Worm (Caenorhabditis elegans) whole organism, L1 larva: ENCODE results near the gene algn-7.
"Not testable (repeated sequence)": the region's sequence is repeated elsewhere in the genome, so short reads cannot be mapped to it uniquely, and the experiment has no call there.

Experiments
- C34B4.2 ChIP-seq: sonication (generic microtip); optimal IDR thresholded peaks from 2 replicates; lab custom pipeline; 2017; ENCODE audit warnings: mild to moderate bottlenecking, missing genetic modification characterization, missing compliant biosample characterization
- Y116A8C.19 ChIP-seq: sonication (generic microtip); optimal IDR thresholded peaks from 2 replicates; lab custom pipeline; 2016; ENCODE audit warnings: missing compliant biosample characterization, missing genetic modification characterization, borderline replicate concordance
- alr-1 ChIP-seq: fragments of 200-800 bp; sonication (Bioruptor generic); optimal IDR thresholded peaks from 2 replicates; lab custom pipeline; 2018; ENCODE audit warnings: borderline replicate concordance, mild to moderate bottlenecking, missing genetic modification characterization, missing compliant biosample characterization
- blmp-1 ChIP-seq: fragments of 150-350 bp; optimal IDR thresholded peaks from 2 replicates; lab custom pipeline; 2014; ENCODE audit warnings: missing biosample characterization, missing genetic modification characterization
- ceh-82 ChIP-seq, 3 experiments: fragments of 150-350 bp in 1 of 3; sonication (generic microtip) in 2 of 3; optimal IDR thresholded peaks; 2 replicates each; lab custom pipeline; 2014 to 2017; ENCODE audit warnings: missing biosample characterization in 3 of 3, missing genetic modification characterization in 3 of 3
- dpl-1 ChIP-seq, 3 experiments: fragments of 150-350 bp in 2 of 3; sonication (generic microtip) in 1 of 3; optimal IDR thresholded peaks; 2 replicates each; lab custom pipeline; 2014 to 2017; ENCODE audit warnings: missing biosample characterization in 3 of 3, missing genetic modification characterization in 3 of 3, missing genetic modification reagents in 3 of 3
- dsc-1 ChIP-seq: sonication (generic microtip); optimal IDR thresholded peaks from 2 replicates; lab custom pipeline; 2016; ENCODE audit warnings: mild to moderate bottlenecking, missing genetic modification characterization, missing compliant biosample characterization
- efl-1 ChIP-seq, 4 experiments: fragments of 150-350 bp; optimal IDR thresholded peaks in 3 of 4; peaks in 1 of 4; 1 replicate in 1 of 4; 2 replicates in 3 of 4; lab custom pipeline; 2014; ENCODE audit warnings: missing biosample characterization in 2 of 4, missing genetic modification characterization in 2 of 4, missing genetic modification reagents in 2 of 4
- efl-3 ChIP-seq: fragments of 200-800 bp; sonication (Bioruptor generic); optimal IDR thresholded peaks from 2 replicates; lab custom pipeline; 2018; ENCODE audit warnings: mild to moderate bottlenecking, missing genetic modification characterization, missing compliant biosample characterization
- fkh-8 ChIP-seq: sonication (generic microtip); optimal IDR thresholded peaks from 2 replicates; lab custom pipeline; 2016; ENCODE audit warnings: mild to moderate bottlenecking, missing genetic modification characterization, missing compliant biosample characterization
- grh-1 ChIP-seq: fragments of 200-800 bp; sonication (Bioruptor generic); IDR thresholded peaks from 2 replicates; pipeline ENCODE4 v1.3.6; 2022; ENCODE audit warnings: missing genetic modification reagents, missing genetic modification characterization, missing compliant biosample characterization
- hlh-17 ChIP-seq: fragments of 200-800 bp; sonication (Bioruptor generic); optimal IDR thresholded peaks from 2 replicates; lab custom pipeline; 2018; ENCODE audit warnings: missing genetic modification characterization, mild to moderate bottlenecking, missing compliant biosample characterization, moderate library complexity, borderline replicate concordance
- hpl-2 ChIP-seq: fragments of 150-350 bp; optimal IDR thresholded peaks from 2 replicates; lab custom pipeline; 2014; ENCODE audit warnings: missing biosample characterization, missing genetic modification reagents, missing genetic modification characterization
- isw-1 ChIP-seq: fragments of 200-800 bp; sonication (Bioruptor generic); IDR thresholded peaks from 2 replicates; pipeline ENCODE4 v1.3.6; 2022; ENCODE audit warnings: missing genetic modification characterization, missing compliant biosample characterization
- jun-1 ChIP-seq: fragments of 150-350 bp; optimal IDR thresholded peaks from 2 replicates; lab custom pipeline; 2014; ENCODE audit warnings: missing biosample characterization, missing genetic modification reagents, missing genetic modification characterization
- lin-35 ChIP-seq, 2 experiments: fragments of 150-350 bp; optimal IDR thresholded peaks; 2 replicates each; lab custom pipeline; 2014; ENCODE audit warnings: missing biosample characterization in 2 of 2, missing genetic modification characterization in 2 of 2, missing genetic modification reagents in 2 of 2
- lsy-2 ChIP-seq, 2 experiments: fragments of 150-350 bp; optimal IDR thresholded peaks; 2 replicates each; lab custom pipeline; 2014; ENCODE audit warnings: missing biosample characterization in 2 of 2, missing genetic modification characterization in 2 of 2
- mdl-1 ChIP-seq, 2 experiments: fragments of 150-350 bp; optimal IDR thresholded peaks; 2 replicates each; lab custom pipeline; 2014 to 2017; ENCODE audit warnings: missing biosample characterization in 2 of 2, missing genetic modification characterization in 2 of 2, inconsistent platforms in 1 of 2
- mef-2 ChIP-seq: fragments of 150-350 bp; optimal IDR thresholded peaks from 2 replicates; lab custom pipeline; 2014; ENCODE audit warnings: missing biosample characterization, missing genetic modification characterization
- nhr-19 ChIP-seq: fragments of 200-800 bp; sonication (Bioruptor generic); conservative IDR thresholded peaks from 2 replicates; pipeline ENCODE4 v1.3.6; 2022; ENCODE audit warnings: missing genetic modification characterization, missing compliant biosample characterization
- nhr-28 ChIP-seq: fragments of 150-350 bp; optimal IDR thresholded peaks from 2 replicates; lab custom pipeline; 2014; ENCODE audit warnings: missing biosample characterization, missing genetic modification characterization
- nhr-71 ChIP-seq: sonication (generic microtip); optimal IDR thresholded peaks from 2 replicates; lab custom pipeline; 2016; ENCODE audit warnings: mild to moderate bottlenecking, missing genetic modification characterization, moderate library complexity, missing compliant biosample characterization
- nhr-77 ChIP-seq: fragments of 150-350 bp; optimal IDR thresholded peaks from 2 replicates; lab custom pipeline; 2014; ENCODE audit warnings: missing biosample characterization, missing genetic modification characterization
- nhr-85 ChIP-seq: sonication (generic microtip); peaks from one replicate; lab custom pipeline; 2016; ENCODE audit warnings: missing genetic modification characterization, inconsistent platforms, missing compliant biosample characterization
- pag-3 ChIP-seq: sonication (generic microtip); optimal IDR thresholded peaks from 2 replicates; lab custom pipeline; 2017; ENCODE audit warnings: missing genetic modification characterization, mild to moderate bottlenecking, missing compliant biosample characterization, antibody characterized with exemption, borderline replicate concordance; ENCODE audit not compliant: insufficient read depth
- snu-23 ChIP-seq: sonication (generic microtip); optimal IDR thresholded peaks from 2 replicates; lab custom pipeline; 2016; ENCODE audit warnings: missing genetic modification characterization, missing compliant biosample characterization
- sup-37 ChIP-seq: fragments of 200-800 bp; sonication (Bioruptor generic); optimal IDR thresholded peaks from 2 replicates; lab custom pipeline; 2018; ENCODE audit warnings: mild to moderate bottlenecking, missing genetic modification characterization, missing compliant biosample characterization
- swsn-7 ChIP-seq: sonication (generic microtip); optimal IDR thresholded peaks from 2 replicates; lab custom pipeline; 2016; ENCODE audit warnings: missing genetic modification characterization, missing compliant biosample characterization
- unc-30 ChIP-seq: sonication (generic microtip); optimal IDR thresholded peaks from 2 replicates; lab custom pipeline; 2017; ENCODE audit warnings: missing biosample characterization, missing genetic modification characterization
- unc-98 ChIP-seq: fragments of 200-800 bp; sonication (Bioruptor generic); IDR thresholded peaks from 2 replicates; pipeline ENCODE4 v1.3.6; 2022; ENCODE audit warnings: missing genetic modification characterization, missing compliant biosample characterization

algn-7 gene

ce11 chrV:19954491-19954890 lies 20.4 kb upstream of the algn-7 start:
- TF ChIP-seq alr-1 (tag; lab: Kevin White, UChicago) (peak; percentile 15), pag-3 (no peak), efl-1 (optimal IDR thresholded peaks at IDR 0.05; lab: Kevin White, UChicago) (no peak), efl-1 (GFP tag; optimal IDR thresholded peaks at IDR 0.05 in 1 of 2; lab: Kevin White, UChicago) (peak in 1 of 2 experiments; percentile 57)

DNA sequence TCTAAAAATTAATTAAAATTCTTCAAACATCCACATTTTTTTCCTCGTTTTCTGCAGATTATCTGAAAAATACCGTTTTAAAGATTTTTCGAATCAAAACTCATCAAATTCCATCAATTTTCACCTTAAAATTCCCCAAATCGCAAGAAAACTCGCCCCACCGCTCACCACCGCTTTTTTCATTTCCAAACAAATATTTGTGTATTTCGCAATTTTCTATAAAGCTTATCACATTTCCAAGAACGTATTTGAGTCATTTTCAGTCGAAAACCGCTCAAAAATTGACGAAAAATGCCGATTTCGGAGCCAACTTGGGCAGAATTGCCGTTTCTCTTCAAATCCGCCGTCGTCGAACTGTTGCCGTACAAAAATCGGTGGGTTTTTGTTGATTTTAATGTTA lies 15.6 kb upstream of the algn-7 start, which contains the start of gene Y60A3A.8:
Y60A3A.8 (plus strand) TSS at position 258 of the 400 bp plus-strand sequence.
- not testable (repeated sequence) for TF ChIP-seq hlh-17; unc-98 (GFP tag; lab: Robert Waterston, UW); sup-37 (GFP tag; lab: Kevin White, UChicago)

DNA sequence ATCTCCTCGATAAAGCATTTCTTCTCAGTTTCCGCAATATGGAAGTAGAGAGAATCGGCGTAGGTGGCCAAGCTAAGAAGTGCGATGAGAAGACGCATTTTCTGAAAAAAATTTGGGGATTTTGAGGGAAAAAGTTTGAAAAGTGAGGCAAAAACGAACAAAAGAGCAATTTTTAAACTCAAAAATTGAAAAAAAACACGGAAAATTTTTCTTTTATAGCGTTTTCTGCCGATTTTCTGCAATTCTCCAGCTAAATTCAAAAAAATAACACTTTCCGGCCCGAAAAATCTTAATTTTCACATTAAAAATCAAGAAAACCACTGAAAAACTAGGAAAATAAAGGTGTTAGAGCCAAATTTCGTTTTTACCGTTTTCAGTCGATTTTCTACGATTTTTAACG lies 14.9 kb upstream of the algn-7 start, which contains the start of gene tmed-4:
tmed-4 (minus strand) TSS at position 101 of the 400 bp plus-strand sequence.
- TF ChIP-seq mef-2 (tag; lab: Kevin White, UChicago); nhr-77; efl-1 (optimal IDR thresholded peaks at IDR 0.05; lab: Kevin White, UChicago); efl-1 (GFP tag; optimal IDR thresholded peaks at IDR 0.05 in 1 of 2; lab: Kevin White, UChicago): not testable (repeated sequence)
- TF ChIP-seq, all 84 proteins: peak for 0; not testable (repeated sequence) for 84

DNA sequence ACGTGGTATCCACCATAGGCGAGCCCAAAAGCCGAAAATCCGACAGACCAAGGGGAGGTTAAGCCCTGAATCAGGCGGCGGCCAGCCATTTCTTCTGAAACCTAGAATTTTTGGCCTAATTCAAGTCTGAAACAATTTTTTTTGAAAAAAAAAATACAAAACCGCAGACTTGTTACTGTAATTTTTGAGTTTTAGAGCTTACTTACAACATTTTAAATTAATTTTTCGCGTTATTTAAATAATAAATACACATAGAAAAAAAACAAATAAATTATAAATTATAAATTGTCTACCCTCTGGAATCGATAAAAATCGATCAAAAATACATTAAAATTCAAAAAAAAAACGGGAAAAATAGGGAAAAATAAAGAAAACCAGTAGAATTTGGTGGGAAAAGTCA lies 12.4 kb upstream of the algn-7 start, which contains the start of gene dhs-24:
dhs-24 (minus strand) TSS at position 101 of the 400 bp plus-strand sequence.
- TF ChIP-seq efl-3 (GFP tag; lab: Kevin White, UChicago) = no peak
- no peak for TF ChIP-seq Y116A8C.19
- TF ChIP-seq nhr-71 (tag; lab: Kevin White, UChicago) = no peak
- TF ChIP-seq dsc-1 (tag; lab: Kevin White, UChicago) = no peak
- no peak for TF ChIP-seq unc-30
- TF ChIP-seq isw-1 (GFP tag; lab: Robert Waterston, UW) = no peak

- no peak for TF ChIP-seq efl-1 (optimal IDR thresholded peaks at IDR 0.05; lab: Kevin White, UChicago)
- peak in 1 of 2 experiments; percentile 57 for TF ChIP-seq efl-1 (GFP tag; optimal IDR thresholded peaks at IDR 0.05 in 1 of 2; lab: Kevin White, UChicago)
- TF ChIP-seq nhr-28 (tag; lab: Kevin White, UChicago) = no peak
These were observed 2.8 kb upstream of the algn-7 start for ce11 chrV:19936945-19937344.

ce11 chrV:19923924-19924323 lies 10.2 kb downstream of the algn-7 start, which contains the start of gene skr-4:
Gene skr-4, plus strand, starts transcription at chrV:19924224.
- TF ChIP-seq nhr-19 (GFP tag; lab: Robert Waterston, UW) = no peak

DNA sequence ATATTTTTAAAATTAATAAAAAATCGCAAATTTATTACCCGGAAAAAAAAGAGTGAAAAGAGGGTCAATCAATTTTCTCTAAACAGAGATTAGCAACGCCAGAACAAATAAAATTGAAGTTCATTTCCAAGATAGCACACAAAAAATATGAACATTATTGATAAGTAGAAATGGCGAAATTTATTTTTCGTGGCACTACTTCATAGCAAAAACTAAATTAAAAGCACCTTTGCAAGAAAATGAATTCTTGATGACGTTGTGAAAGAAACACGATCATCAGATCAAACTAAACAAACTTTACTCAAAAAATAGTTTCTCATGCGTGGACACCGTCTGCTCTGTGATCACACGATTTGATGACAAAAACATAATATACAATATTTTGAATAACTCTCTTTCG lies 11.5 kb downstream of the algn-7 start, which contains the start of gene Y60A3A.16:
Y60A3A.16 (minus strand) TSS at position 101 of the 400 bp plus-strand sequence.
- TF ChIP-seq lsy-2 (tag; optimal IDR thresholded peaks at IDR 0.05; lab: Kevin White, UChicago) = no peak
- no peak for TF ChIP-seq nhr-28 (tag; lab: Kevin White, UChicago)
- no peak for TF ChIP-seq blmp-1 (tag; lab: Kevin White, UChicago)
- no peak for TF ChIP-seq grh-1 (GFP tag; lab: Robert Waterston, UW)
- no peak for TF ChIP-seq nhr-77

ce11 chrV:19915973-19916605 lies 18.0 kb downstream of the algn-7 start, which contains the start of the genes chk-2 and Y60A3A.19:
Gene chk-2, minus strand, starts transcription at chrV:19916023.
Gene Y60A3A.19, plus strand, starts transcription at chrV:19916555.
- TF ChIP-seq sup-37 (GFP tag; lab: Kevin White, UChicago) = no peak
- TF ChIP-seq, all 84 proteins: peak for 0

ce11 chrV:19908854-19909253 lies 25.3 kb downstream of the algn-7 start:
- TF ChIP-seq unc-30 = no peak
- no peak for TF ChIP-seq unc-98 (GFP tag; lab: Robert Waterston, UW)
- peak; percentile 16 to 29 for TF ChIP-seq lsy-2 (tag; optimal IDR thresholded peaks at IDR 0.05; lab: Kevin White, UChicago)
- TF ChIP-seq dsc-1 (tag; lab: Kevin White, UChicago) = no peak
- no peak for TF ChIP-seq C34B4.2
- peak; percentile 26 for TF ChIP-seq nhr-85 (tag; lab: Kevin White, UChicago)
- TF ChIP-seq lin-35 (GFP tag; optimal IDR thresholded peaks at IDR 0.05; lab: Kevin White, UChicago) = peak in 1 of 2 experiments; percentile 11
- TF ChIP-seq nhr-77 = no peak
- peak in 1 of 2 experiments; percentile 22 for TF ChIP-seq mdl-1 (tag; optimal IDR thresholded peaks at IDR 0.05; lab: Kevin White, UChicago)
- peak in 1 of 3 experiments; percentile 31 for TF ChIP-seq dpl-1 (GFP tag; optimal IDR thresholded peaks at IDR 0.05; lab: Kevin White, UChicago)
- TF ChIP-seq fkh-8 (tag; lab: Kevin White, UChicago) = no peak
- peak in 1 of 2 experiments; percentile 25 for TF ChIP-seq efl-1 (optimal IDR thresholded peaks at IDR 0.05; lab: Kevin White, UChicago)
- TF ChIP-seq efl-1 (GFP tag; optimal IDR thresholded peaks at IDR 0.05 in 1 of 2; lab: Kevin White, UChicago) = peak; percentile 38 to 88
- peak in 1 of 3 experiments; percentile 8 for TF ChIP-seq ceh-82 (tag; optimal IDR thresholded peaks at IDR 0.05; lab: Kevin White, UChicago)
- TF ChIP-seq swsn-7 (tag; lab: Kevin White, UChicago) = no peak
- no peak for TF ChIP-seq hpl-2 (GFP tag; lab: Kevin White, UChicago)
- TF ChIP-seq hlh-17 = no peak
- no peak for TF ChIP-seq snu-23 (GFP tag; lab: Kevin White, UChicago)
- TF ChIP-seq jun-1 (tag; lab: Kevin White, UChicago) = no peak
